Worm (Caenorhabditis elegans) whole organism, L4 larva: ENCODE measurements around the gene tsp-21.

Source experiments
- Y5F2A.4 ChIP-seq: fragments of 200-800 bp; sonication (Bioruptor generic); optimal IDR thresholded peaks from 2 replicates; lab custom pipeline; 2018; ENCODE audit warnings: mild to moderate bottlenecking, missing genetic modification characterization, missing compliant biosample characterization
- aly-2 ChIP-seq: sonication (generic microtip); optimal IDR thresholded peaks from 2 replicates; lab custom pipeline; 2018; ENCODE audit warnings: missing biosample characterization, missing genetic modification characterization
- ama-1 ChIP-seq: fragments of 150-350 bp; optimal IDR thresholded peaks from 2 replicates; lab custom pipeline; 2014; ENCODE audit warnings: inconsistent platforms, mixed read lengths
- ceh-82 ChIP-seq: sonication (generic microtip); optimal IDR thresholded peaks from 2 replicates; lab custom pipeline; 2017; ENCODE audit warnings: missing biosample characterization, missing genetic modification characterization
- ces-1 ChIP-seq: fragments of 150-350 bp; sonication (generic microtip); optimal IDR thresholded peaks from 4 replicates; lab custom pipeline; 2014; ENCODE audit warnings: missing biosample characterization, missing genetic modification reagents, missing genetic modification characterization
- daf-16 ChIP-seq, 3 experiments: sonication (generic microtip); optimal IDR thresholded peaks; 2 replicates each; lab custom pipeline; 2016 to 2017; ENCODE audit warnings: missing genetic modification characterization in 3 of 3, missing genetic modification reagents in 3 of 3, mild to moderate bottlenecking in 2 of 3, missing compliant biosample characterization in 2 of 3, missing biosample characterization in 1 of 3, moderate library complexity in 1 of 3
- lin-13 ChIP-seq: fragments of 150-350 bp; optimal IDR thresholded peaks from 2 replicates; lab custom pipeline; 2014; ENCODE audit warnings: missing biosample characterization, missing genetic modification reagents, missing genetic modification characterization
- lin-39 ChIP-seq: fragments of 150-350 bp; optimal IDR thresholded peaks from 2 replicates; lab custom pipeline; 2014; ENCODE audit warnings: missing biosample characterization, missing genetic modification reagents, missing genetic modification characterization
- mdl-1 ChIP-seq, 2 experiments: fragments of 150-350 bp in 1 of 2; sonication (generic microtip) in 1 of 2; optimal IDR thresholded peaks; 2 replicates each; lab custom pipeline; 2014 to 2017; ENCODE audit warnings: missing biosample characterization in 2 of 2, missing genetic modification characterization in 2 of 2
- nhr-237 ChIP-seq: sonication (generic microtip); optimal IDR thresholded peaks from 2 replicates; lab custom pipeline; 2017; ENCODE audit warnings: missing biosample characterization, missing genetic modification characterization
- nhr-25 ChIP-seq: sonication (generic microtip); optimal IDR thresholded peaks from 2 replicates; lab custom pipeline; 2017; ENCODE audit warnings: missing genetic modification characterization, mild to moderate bottlenecking, missing compliant biosample characterization, antibody characterized with exemption, moderate library complexity, borderline replicate concordance; ENCODE audit not compliant: insufficient read depth
- skn-1 ChIP-seq: fragments of 150-350 bp; optimal IDR thresholded peaks from 2 replicates; lab custom pipeline; 2014; ENCODE audit warnings: missing biosample characterization, missing genetic modification characterization
- zfp-2 ChIP-seq: sonication (generic microtip); optimal IDR thresholded peaks from 2 replicates; lab custom pipeline; 2016; ENCODE audit warnings: mild to moderate bottlenecking, missing genetic modification characterization, missing compliant biosample characterization

ce11 chrX:9962535-9962934 lies 30.4 kb downstream of the tsp-21 start:
- TF ChIP-seq ceh-82 (tag; lab: Kevin White, UChicago) (no peak), lin-39 (no peak), mdl-1 (tag; optimal IDR thresholded peaks at IDR 0.05; lab: Kevin White, UChicago) (no peak), Y5F2A.4 (GFP tag; lab: Kevin White, UChicago) (no peak), zfp-2 (tag; lab: Kevin White, UChicago) (no peak), nhr-25 (tag; lab: Kevin White, UChicago) (no peak), daf-16 (GFP tag; optimal IDR thresholded peaks at IDR 0.05; lab: Kevin White, UChicago) (no peak), daf-16 (tag; optimal IDR thresholded peaks at IDR 0.05; lab: Kevin White, UChicago) (no peak), aly-2 (no peak), ama-1 (lab: Kevin White, UChicago) (no peak), lin-13 (GFP tag; lab: Kevin White, UChicago) (no peak), skn-1 (no peak), ces-1 (no peak), nhr-237 (tag; lab: Kevin White, UChicago) (no peak)
